Worm (Caenorhabditis elegans): ENCODE data around the gene mcp-1.

mcp-1 gene

DNA sequence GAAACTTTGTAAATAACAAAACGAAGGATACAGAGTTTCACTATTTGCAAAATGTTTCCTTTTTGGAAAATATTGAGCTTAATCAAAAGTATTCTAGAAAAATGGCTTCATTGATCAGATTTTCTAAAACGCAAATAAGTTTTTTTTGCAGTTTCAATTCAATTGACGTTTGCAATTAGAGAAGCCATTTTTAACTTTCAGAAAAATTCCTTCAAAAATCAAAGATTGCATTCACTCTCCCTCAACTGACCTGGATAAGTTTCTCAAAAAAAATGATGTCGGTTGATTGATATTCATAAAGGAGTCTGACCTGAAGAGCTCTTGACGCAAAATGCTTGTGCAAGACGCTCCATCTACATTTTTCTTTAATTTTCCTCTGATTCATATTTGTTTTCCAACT, 12.1 kb downstream of the mcp-1 start:
- TF ChIP-seq pat-9 (tag; optimal IDR thresholded peaks at IDR 0.05) (no peak), ceh-18 (tag; optimal IDR thresholded peaks at IDR 0.05) (no peak), ets-4 (tag; optimal IDR thresholded peaks at IDR 0.05) (no peak), elt-2 (tag; optimal IDR thresholded peaks at IDR 0.05) (no peak), K09A11.1 (tag; optimal IDR thresholded peaks at IDR 0.05; ENCODE audit: insufficient read depth) (no peak), odd-2 (tag; optimal IDR thresholded peaks at IDR 0.05) (no peak), hlh-6 (tag; optimal IDR thresholded peaks at IDR 0.05) (no peak), sox-4 (tag; optimal IDR thresholded peaks at IDR 0.05) (no peak), K02D7.2 (tag; optimal IDR thresholded peaks at IDR 0.05) (no peak), tbx-2 (tag; optimal IDR thresholded peaks at IDR 0.05) (no peak), ceh-45 (GFP tag; IDR thresholded peaks at IDR 0.05) (no peak)

DNA sequence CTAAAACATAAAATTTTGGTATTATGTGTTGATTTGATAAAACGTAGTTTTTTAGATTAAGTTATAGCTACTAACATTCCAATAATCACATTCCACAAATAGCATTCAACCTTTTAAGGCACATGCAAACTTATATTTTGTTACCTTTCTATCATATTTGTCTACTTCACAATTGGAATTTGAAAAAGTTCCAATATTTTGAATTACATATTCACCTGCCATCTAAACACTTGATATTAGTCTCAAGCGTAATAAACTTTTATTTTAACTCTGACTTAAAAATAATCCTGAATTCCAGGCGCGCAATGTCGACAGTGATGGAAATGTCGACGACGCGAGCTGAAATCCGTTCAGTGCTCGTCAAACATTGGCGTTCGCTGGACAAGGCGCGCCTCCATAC, 14.1 kb downstream of the mcp-1 start, which contains the start of gene acy-2:
TSS of gene acy-2 (plus strand) at position 301 of the 400 bp plus-strand sequence.
- no peak for TF ChIP-seq ceh-14 (tag; optimal IDR thresholded peaks at IDR 0.05)

DNA sequence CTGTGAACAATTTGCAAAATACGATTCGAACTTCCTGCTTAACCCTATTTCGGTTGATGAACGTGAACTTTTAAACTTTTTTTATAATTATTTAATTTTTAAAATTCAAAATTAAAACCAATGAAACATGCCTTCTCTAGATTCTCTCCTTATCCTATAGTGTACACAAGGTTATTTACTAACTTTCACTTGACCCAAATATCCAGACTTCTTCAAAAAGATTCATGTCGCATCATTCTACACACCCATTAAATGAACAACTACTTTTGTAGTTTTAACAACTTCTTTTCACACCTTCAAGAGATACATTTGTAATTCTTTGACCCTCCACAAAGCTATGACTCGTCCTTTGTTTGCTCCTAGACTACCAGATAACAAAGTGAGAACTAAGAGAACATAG, 21.1 kb downstream of the mcp-1 start:
- TF ChIP-seq pax-1 (tag; optimal IDR thresholded peaks at IDR 0.05) (peak; percentile 36), dve-1 (tag; optimal IDR thresholded peaks at IDR 0.05) (no peak), K09A11.1 (tag; optimal IDR thresholded peaks at IDR 0.05; ENCODE audit: insufficient read depth) (no peak)

DNA sequence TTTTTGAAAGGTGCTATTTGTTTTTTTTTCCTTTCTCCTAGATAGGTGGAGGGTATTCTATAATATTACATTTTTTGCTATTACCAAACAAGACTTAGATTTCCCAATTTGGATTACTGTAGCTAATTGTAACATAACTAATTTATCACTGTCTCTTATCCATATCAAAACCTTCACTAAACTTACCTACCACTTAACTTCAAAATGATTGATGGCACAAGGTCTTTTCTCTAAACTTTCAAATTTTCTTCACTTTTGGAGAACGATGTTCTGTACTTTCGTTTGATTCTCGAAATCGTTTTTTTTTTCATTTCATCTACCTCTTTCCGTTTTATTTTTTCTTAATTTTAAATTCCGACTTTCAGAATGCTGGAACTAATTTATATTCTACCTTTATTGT, 21.8 kb downstream of the mcp-1 start, which contains the start of gene dhs-16:
TSS of gene dhs-16 (plus strand) at position 366 of the 400 bp plus-strand sequence.
- TF ChIP-seq pqm-1 (tag; optimal IDR thresholded peaks at IDR 0.05) (no peak), pat-9 (tag; optimal IDR thresholded peaks at IDR 0.05) (no peak), che-1 (tag; optimal IDR thresholded peaks at IDR 0.05) (no peak), ceh-14 (tag; optimal IDR thresholded peaks at IDR 0.05) (no peak), ets-4 (tag; optimal IDR thresholded peaks at IDR 0.05) (no peak), zip-5 (tag; optimal IDR thresholded peaks at IDR 0.05) (no peak), K02D7.2 (tag; optimal IDR thresholded peaks at IDR 0.05) (no peak), pros-1 (tag; optimal IDR thresholded peaks at IDR 0.05) (no peak)

DNA sequence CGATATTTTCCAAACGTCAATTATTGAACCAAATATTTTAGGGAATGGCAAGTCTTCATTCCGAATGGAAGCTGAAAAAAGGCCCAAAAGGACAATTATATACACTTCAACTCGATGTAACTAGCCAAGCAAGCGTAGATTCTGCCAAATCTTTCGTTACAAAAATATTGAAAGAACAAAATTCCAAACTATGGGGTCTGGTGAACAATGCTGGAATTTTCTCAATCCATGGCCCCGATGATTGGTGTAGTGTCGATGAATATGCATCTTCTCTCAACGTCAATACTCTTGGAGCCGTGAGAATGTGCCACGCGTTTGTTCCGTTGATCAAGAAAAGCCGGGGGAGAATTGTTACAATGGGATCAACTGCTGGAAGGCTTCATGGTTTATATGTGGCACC, 22.6 kb downstream of the mcp-1 start:
- TF ChIP-seq lim-6 (tag; optimal IDR thresholded peaks at IDR 0.05) (no peak), fax-1 (tag; optimal IDR thresholded peaks at IDR 0.05) (no peak), hlh-30 (tag; optimal IDR thresholded peaks at IDR 0.05; ENCODE audit: insufficient read depth) (no peak), ceh-34 (tag; optimal IDR thresholded peaks at IDR 0.05) (no peak), pqm-1 (tag; optimal IDR thresholded peaks at IDR 0.05) (no peak), npax-4 (tag; optimal IDR thresholded peaks at IDR 0.05) (no peak), pha-2 (tag; optimal IDR thresholded peaks at IDR 0.05) (no peak), ceh-19 (GFP tag; optimal IDR thresholded peaks at IDR 0.05) (no peak), dve-1 (tag; optimal IDR thresholded peaks at IDR 0.05) (no peak), eyg-1 (tag; optimal IDR thresholded peaks at IDR 0.05) (no peak), ama-1 (optimal IDR thresholded peaks at IDR 0.05) (no peak)

DNA sequence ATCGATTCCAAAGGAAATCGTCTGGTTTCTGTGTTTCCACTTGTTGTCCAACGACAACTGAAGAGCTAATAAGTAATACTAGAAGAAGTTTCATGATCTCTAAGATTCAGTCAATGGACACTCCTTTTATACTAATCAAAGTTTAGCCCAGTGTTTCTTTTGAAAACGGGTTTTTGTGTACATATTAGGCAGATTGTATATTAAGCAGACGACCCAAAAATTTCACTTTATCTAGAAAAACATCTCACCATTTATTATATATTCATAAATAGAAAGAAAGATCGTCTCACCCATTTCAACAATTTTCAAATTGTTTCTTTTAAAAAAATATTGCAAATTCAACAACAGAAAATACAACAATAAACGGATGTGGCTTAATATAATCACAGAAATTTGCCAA, 25.1 kb downstream of the mcp-1 start, which contains the start of gene C10F3.7:
TSS of gene C10F3.7 (minus strand) at position 101 of the 400 bp plus-strand sequence.
- TF ChIP-seq unc-55 (GFP tag; optimal IDR thresholded peaks at IDR 0.05) (no peak), dmd-4 (tag; optimal IDR thresholded peaks at IDR 0.05; ENCODE audit: borderline replicate concordance) (no peak), pax-1 (tag; optimal IDR thresholded peaks at IDR 0.05) (no peak), unc-86 (tag; optimal IDR thresholded peaks at IDR 0.05) (no peak), nhr-232 (tag; optimal IDR thresholded peaks at IDR 0.05) (no peak), eyg-1 (tag; optimal IDR thresholded peaks at IDR 0.05) (no peak), ttx-3 (tag; optimal IDR thresholded peaks at IDR 0.05) (no peak), K09A11.1 (tag; optimal IDR thresholded peaks at IDR 0.05; ENCODE audit: insufficient read depth) (no peak), mec-3 (tag; optimal IDR thresholded peaks at IDR 0.05; ENCODE audit: borderline replicate concordance) (no peak), zip-5 (tag; optimal IDR thresholded peaks at IDR 0.05) (no peak), F13H6.1 (tag; optimal IDR thresholded peaks at IDR 0.05) (no peak), nhr-11 (tag; optimal IDR thresholded peaks at IDR 0.05) (no peak), ceh-6 (GFP tag; optimal IDR thresholded peaks at IDR 0.05) (no peak), ama-1 (optimal IDR thresholded peaks at IDR 0.05) (no peak), ceh-24 (tag; optimal IDR thresholded peaks at IDR 0.05) (no peak), syd-9 (tag; optimal IDR thresholded peaks at IDR 0.05) (no peak), tbx-7 (tag; optimal IDR thresholded peaks at IDR 0.05) (no peak)

All from whole organism, late embryonic.